Fruit fly (Drosophila melanogaster): ENCODE data around the gene CG12617.

The CG12617 gene

dm6 chr2L:20325383-20325782, 30.9 kb downstream of the CG12617 start:
- TF ChIP-seq noc (tag; optimal IDR thresholded peaks at IDR 0.05): no peak

- TF ChIP-seq noc (tag; optimal IDR thresholded peaks at IDR 0.05): no peak
Observed at dm6 chr2L:20326317-20326716, 31.8 kb downstream of the CG12617 start.

- no peak for TF ChIP-seq noc (tag; optimal IDR thresholded peaks at IDR 0.05)
Observed at dm6 chr2L:20327375-20327774, 32.9 kb downstream of the CG12617 start.

- TF ChIP-seq noc (tag; optimal IDR thresholded peaks at IDR 0.05): no peak
Observed at dm6 chr2L:20327963-20328362, 33.5 kb downstream of the CG12617 start.

dm6 chr2L:20328569-20328968, 34.1 kb downstream of the CG12617 start:
- TF ChIP-seq noc (tag; optimal IDR thresholded peaks at IDR 0.05): no peak

- TF ChIP-seq noc (tag; optimal IDR thresholded peaks at IDR 0.05): no peak
Observed at dm6 chr2L:20329612-20330011, 35.1 kb downstream of the CG12617 start.

dm6 chr2L:20332978-20333377, 38.5 kb downstream of the CG12617 start:
- no peak for TF ChIP-seq noc (tag; optimal IDR thresholded peaks at IDR 0.05)

- no peak for TF ChIP-seq noc (tag; optimal IDR thresholded peaks at IDR 0.05)
Observed at dm6 chr2L:20334918-20335317, 40.4 kb downstream of the CG12617 start.

dm6 chr2L:20337800-20338199, 43.3 kb downstream of the CG12617 start:
- peak; percentile 41 for TF ChIP-seq noc (tag; optimal IDR thresholded peaks at IDR 0.05)

dm6 chr2L:20340635-20341034, 46.1 kb downstream of the CG12617 start:
- no peak for TF ChIP-seq noc (tag; optimal IDR thresholded peaks at IDR 0.05)

- no peak for TF ChIP-seq noc (tag; optimal IDR thresholded peaks at IDR 0.05)
Observed at dm6 chr2L:20341211-20341998, 46.9 kb downstream of the CG12617 start.

dm6 chr2L:20341999-20342325, 47.5 kb downstream of the CG12617 start:
- no peak for TF ChIP-seq noc (tag; optimal IDR thresholded peaks at IDR 0.05)

Data from whole organism, larva.